Fruit fly (Drosophila melanogaster) whole organism, embryonic: Measurements from ENCODE around the gene CG31109.

Experiments used
- ATbp ChIP-seq: fragments of 200-800 bp; sonication (Bioruptor generic); optimal IDR thresholded peaks from 2 replicates; lab custom pipeline; 2017; ENCODE audit warnings: missing biosample characterization, mild to moderate bottlenecking, missing genetic modification characterization, missing genetic modification reagents
- Ada2b ChIP-seq: fragments of 200-800 bp; sonication (Bioruptor generic); IDR thresholded peaks from 2 replicates; pipeline ENCODE4 v1.3.6; 2022; ENCODE audit warnings: missing biosample characterization, missing genetic modification characterization
- Atf3 ChIP-seq: fragments of 200-800 bp; sonication (Bioruptor generic); optimal IDR thresholded peaks from 3 replicates; lab custom pipeline; 2016; ENCODE audit warnings: missing biosample characterization, missing genetic modification characterization
- Bdp1 ChIP-seq: fragments of 200-800 bp; sonication (Bioruptor generic); optimal IDR thresholded peaks from 3 replicates; lab custom pipeline; 2016; ENCODE audit warnings: missing biosample characterization, missing genetic modification characterization
- CG10147 ChIP-seq: fragments of 200-800 bp; sonication (Bioruptor generic); optimal IDR thresholded peaks from 2 replicates; lab custom pipeline; 2019; ENCODE audit warnings: missing biosample characterization, mild to moderate bottlenecking, missing genetic modification characterization, moderate library complexity
- CG1024 ChIP-seq: fragments of 200-800 bp; sonication (Bioruptor generic); IDR thresholded peaks from 2 replicates; pipeline ENCODE4 v1.3.6; 2022; ENCODE audit warnings: missing biosample characterization, missing genetic modification characterization
- CG14441 ChIP-seq: fragments of 200-800 bp; sonication (Bioruptor generic); IDR thresholded peaks from 2 replicates; pipeline ENCODE4 v1.3.6; 2022; ENCODE audit warnings: missing biosample characterization, missing genetic modification characterization
- CG15601 ChIP-seq: fragments of 200-800 bp; sonication (Bioruptor generic); optimal IDR thresholded peaks from 3 replicates; lab custom pipeline; 2019; ENCODE audit warnings: missing biosample characterization, mild to moderate bottlenecking, missing genetic modification characterization, moderate library complexity
- CG15696 ChIP-seq: fragments of 200-800 bp; sonication (Bioruptor generic); optimal IDR thresholded peaks from 2 replicates; lab custom pipeline; 2019; ENCODE audit warnings: missing biosample characterization, mild to moderate bottlenecking, missing genetic modification characterization, moderate library complexity
- CG1603 ChIP-seq: fragments of 200-800 bp; sonication (Bioruptor generic); optimal IDR thresholded peaks from 2 replicates; lab custom pipeline; 2019; ENCODE audit warnings: missing biosample characterization, mild to moderate bottlenecking, missing genetic modification characterization, moderate library complexity
- CG17359 ChIP-seq: fragments of 200-800 bp; sonication (Bioruptor generic); optimal IDR thresholded peaks from 3 replicates; lab custom pipeline; 2018; ENCODE audit warnings: missing biosample characterization, mild to moderate bottlenecking, missing genetic modification characterization, moderate library complexity
- CG18764 ChIP-seq: fragments of 200-800 bp; sonication (Bioruptor generic); optimal IDR thresholded peaks from 3 replicates; lab custom pipeline; 2016; ENCODE audit warnings: missing biosample characterization, missing genetic modification characterization
- CG2116 ChIP-seq: fragments of 200-800 bp; sonication (Bioruptor generic); optimal IDR thresholded peaks from 3 replicates; lab custom pipeline; 2018; ENCODE audit warnings: missing biosample characterization, mild to moderate bottlenecking, missing genetic modification characterization
- CG2889 ChIP-seq: fragments of 200-800 bp; sonication (Bioruptor generic); IDR thresholded peaks from 3 replicates; pipeline ENCODE4 v1.3.6; 2022; ENCODE audit warnings: missing biosample characterization, missing genetic modification characterization
- CG33213 ChIP-seq: fragments of 200-800 bp; sonication (Bioruptor generic); optimal IDR thresholded peaks from 3 replicates; lab custom pipeline; 2016; ENCODE audit warnings: missing biosample characterization, missing genetic modification characterization
- CG4282 ChIP-seq: fragments of 200-800 bp; sonication (Bioruptor generic); optimal IDR thresholded peaks from 2 replicates; lab custom pipeline; 2016; ENCODE audit warnings: missing biosample characterization, missing genetic modification characterization
- CG6654 ChIP-seq: fragments of 200-800 bp; sonication (Bioruptor generic); optimal IDR thresholded peaks from 2 replicates; lab custom pipeline; 2017; ENCODE audit warnings: missing biosample characterization, mild to moderate bottlenecking, missing genetic modification characterization
- CG8478 ChIP-seq: fragments of >200 bp; optimal IDR thresholded peaks from 2 replicates; lab custom pipeline; 2018
- CHES-1-like ChIP-seq: fragments of 200-800 bp; sonication (Bioruptor generic); optimal IDR thresholded peaks from 2 replicates; lab custom pipeline; 2016; ENCODE audit warnings: missing biosample characterization, missing genetic modification characterization
- CTCF ChIP-seq: fragments of 200-800 bp; sonication (Bioruptor generic); optimal IDR thresholded peaks from 2 replicates; lab custom pipeline; 2017; ENCODE audit warnings: missing biosample characterization, mild to moderate bottlenecking, missing genetic modification characterization, moderate library complexity
- Dll ChIP-seq: fragments of 200-800 bp; sonication (Bioruptor generic); IDR thresholded peaks from 4 replicates; pipeline ENCODE4 v1.3.6; 2022; ENCODE audit warnings: missing biosample characterization, missing genetic modification characterization; ENCODE audit not compliant: partially characterized antibody
- Hmr ChIP-seq: fragments of 200-800 bp; sonication (Bioruptor generic); optimal IDR thresholded peaks from 3 replicates; lab custom pipeline; 2017; ENCODE audit warnings: mild to moderate bottlenecking, missing biosample characterization, missing genetic modification reagents, missing genetic modification characterization
- MBD-R2 ChIP-seq: fragments of 200-800 bp; sonication (Bioruptor generic); IDR thresholded peaks from 2 replicates; pipeline ENCODE4 v1.3.6; 2022; ENCODE audit warnings: missing biosample characterization, missing genetic modification characterization
- NK7.1 ChIP-seq: fragments of 200-800 bp; sonication (Bioruptor generic); optimal IDR thresholded peaks from 3 replicates; lab custom pipeline; 2016; ENCODE audit warnings: missing biosample characterization, missing genetic modification characterization
- Sin3A ChIP-seq: fragments of >200 bp; optimal IDR thresholded peaks from 2 replicates; lab custom pipeline; 2018
- Ssrp ChIP-seq: fragments of 200-800 bp; sonication (Bioruptor generic); optimal IDR thresholded peaks from 2 replicates; lab custom pipeline; 2018; ENCODE audit warnings: missing biosample characterization, mild to moderate bottlenecking, missing genetic modification characterization, moderate library complexity
- ase ChIP-seq: fragments of 200-800 bp; sonication (Bioruptor generic); IDR thresholded peaks from 3 replicates; pipeline ENCODE4 v1.3.6; 2022; ENCODE audit warnings: missing biosample characterization, missing genetic modification characterization
- cato ChIP-seq: fragments of 200-800 bp; sonication (Bioruptor generic); optimal IDR thresholded peaks from 2 replicates; lab custom pipeline; 2016; ENCODE audit warnings: missing biosample characterization, missing genetic modification characterization, borderline replicate concordance
- cg ChIP-seq: fragments of 200-800 bp; sonication (Bioruptor generic); optimal IDR thresholded peaks from 3 replicates; lab custom pipeline; 2019; ENCODE audit warnings: missing biosample characterization, mild to moderate bottlenecking, missing genetic modification characterization, moderate library complexity
- ewg ChIP-seq: fragments of 200-800 bp; sonication (Bioruptor generic); optimal IDR thresholded peaks from 3 replicates; lab custom pipeline; 2017; ENCODE audit warnings: mild to moderate bottlenecking, missing biosample characterization, missing genetic modification reagents, missing genetic modification characterization
- fd102C ChIP-seq: fragments of 200-800 bp; sonication (Bioruptor generic); optimal IDR thresholded peaks from 2 replicates; lab custom pipeline; 2018; ENCODE audit warnings: missing biosample characterization, mild to moderate bottlenecking, missing genetic modification characterization, moderate library complexity
- ftz-f1 ChIP-seq: fragments of 200-800 bp; sonication (Bioruptor generic); optimal IDR thresholded peaks from 2 replicates; lab custom pipeline; 2016; ENCODE audit warnings: missing biosample characterization, missing genetic modification characterization
- jumu ChIP-seq: fragments of 200-800 bp; sonication (Bioruptor generic); optimal IDR thresholded peaks from 3 replicates; lab custom pipeline; 2016; ENCODE audit warnings: missing biosample characterization, missing genetic modification characterization
- knrl ChIP-seq: fragments of 200-800 bp; sonication (Bioruptor generic); IDR thresholded peaks from 3 replicates; pipeline ENCODE4 v1.3.6; 2022; ENCODE audit warnings: missing biosample characterization, missing genetic modification characterization; ENCODE audit not compliant: partially characterized antibody
- lilli ChIP-seq: fragments of 200-800 bp; sonication (Bioruptor generic); optimal IDR thresholded peaks from 3 replicates; lab custom pipeline; 2016; ENCODE audit warnings: missing biosample characterization, missing genetic modification characterization
- mld ChIP-seq: fragments of 200-800 bp; sonication (Bioruptor generic); IDR thresholded peaks from 3 replicates; pipeline ENCODE4 v1.3.6; 2022; ENCODE audit warnings: missing biosample characterization, missing genetic modification characterization; ENCODE audit not compliant: partially characterized antibody
- nerfin-1 ChIP-seq: fragments of 200-800 bp; sonication (Bioruptor generic); optimal IDR thresholded peaks from 3 replicates; lab custom pipeline; 2019; ENCODE audit warnings: missing biosample characterization, mild to moderate bottlenecking, missing genetic modification characterization, moderate library complexity
- nerfin-2 ChIP-seq: fragments of 200-800 bp; sonication (Bioruptor generic); IDR thresholded peaks from 2 replicates; pipeline ENCODE4 v1.3.6; 2022; ENCODE audit warnings: missing biosample characterization, missing genetic modification characterization; ENCODE audit not compliant: partially characterized antibody
- oc ChIP-seq: fragments of 200-800 bp; sonication (Bioruptor generic); optimal IDR thresholded peaks from 2 replicates; lab custom pipeline; 2018; ENCODE audit warnings: missing biosample characterization, mild to moderate bottlenecking, missing genetic modification characterization, moderate library complexity
- org-1 ChIP-seq: fragments of 200-800 bp; sonication (Bioruptor generic); optimal IDR thresholded peaks from 2 replicates; lab custom pipeline; 2017; ENCODE audit warnings: missing biosample characterization, missing genetic modification characterization
- pho ChIP-seq: fragments of 200-800 bp; sonication (Bioruptor generic); optimal IDR thresholded peaks from 2 replicates; lab custom pipeline; 2016; ENCODE audit warnings: missing biosample characterization, missing genetic modification characterization
- prd ChIP-seq, 3 experiments: fragments of >200 bp in 2 of 3; fragments of 200-800 bp in 1 of 3; sonication (Bioruptor generic) in 1 of 3; optimal IDR thresholded peaks in 2 of 3; IDR thresholded peaks in 1 of 3; 2 replicates in 2 of 3; 3 replicates in 1 of 3; pipeline versions ENCODE4 v1.3.6 to Lab custom; 2017 to 2022; ENCODE audit warnings: missing biosample characterization in 1 of 3, missing genetic modification characterization in 1 of 3
- pum ChIP-seq: fragments of 200-800 bp; sonication (Bioruptor generic); optimal IDR thresholded peaks from 2 replicates; lab custom pipeline; 2016; ENCODE audit warnings: missing biosample characterization, missing genetic modification characterization
- sim ChIP-seq: fragments of 200-800 bp; sonication (Bioruptor generic); IDR thresholded peaks from 2 replicates; pipeline ENCODE4 v1.3.6; 2022; ENCODE audit warnings: missing biosample characterization, missing genetic modification characterization
- slbo ChIP-seq: fragments of 200-800 bp; sonication (Bioruptor generic); IDR thresholded peaks from 2 replicates; pipeline ENCODE4 v1.3.6; 2022; ENCODE audit warnings: missing biosample characterization, missing genetic modification characterization
- so ChIP-seq: fragments of 200-800 bp; sonication (Bioruptor generic); IDR thresholded peaks from 3 replicates; pipeline ENCODE4 v1.3.6; 2022; ENCODE audit warnings: missing biosample characterization, missing genetic modification characterization
- sug ChIP-seq: fragments of 200-800 bp; optimal IDR thresholded peaks from 2 replicates; lab custom pipeline; 2019; ENCODE audit warnings: missing biosample characterization, mild to moderate bottlenecking, missing genetic modification characterization, moderate library complexity
- tgo ChIP-seq: fragments of 200-800 bp; sonication (Bioruptor generic); IDR thresholded peaks from 3 replicates; pipeline ENCODE4 v1.3.6; 2022; ENCODE audit warnings: missing biosample characterization, missing genetic modification characterization
- unc-4 ChIP-seq: fragments of 200-800 bp; sonication (Bioruptor generic); IDR thresholded peaks from 2 replicates; pipeline ENCODE4 v1.3.6; 2022; ENCODE audit warnings: missing biosample characterization, missing genetic modification characterization; ENCODE audit not compliant: partially characterized antibody
- wdn ChIP-seq: fragments of 200-800 bp; sonication (Bioruptor generic); IDR thresholded peaks from 2 replicates; pipeline ENCODE4 v1.3.6; 2022; ENCODE audit warnings: missing biosample characterization, missing genetic modification characterization
- zf30C ChIP-seq: fragments of 200-800 bp; sonication (Bioruptor generic); optimal IDR thresholded peaks from 3 replicates; lab custom pipeline; 2018; ENCODE audit warnings: missing biosample characterization, mild to moderate bottlenecking, missing genetic modification characterization

The CG31109 gene

DNA sequence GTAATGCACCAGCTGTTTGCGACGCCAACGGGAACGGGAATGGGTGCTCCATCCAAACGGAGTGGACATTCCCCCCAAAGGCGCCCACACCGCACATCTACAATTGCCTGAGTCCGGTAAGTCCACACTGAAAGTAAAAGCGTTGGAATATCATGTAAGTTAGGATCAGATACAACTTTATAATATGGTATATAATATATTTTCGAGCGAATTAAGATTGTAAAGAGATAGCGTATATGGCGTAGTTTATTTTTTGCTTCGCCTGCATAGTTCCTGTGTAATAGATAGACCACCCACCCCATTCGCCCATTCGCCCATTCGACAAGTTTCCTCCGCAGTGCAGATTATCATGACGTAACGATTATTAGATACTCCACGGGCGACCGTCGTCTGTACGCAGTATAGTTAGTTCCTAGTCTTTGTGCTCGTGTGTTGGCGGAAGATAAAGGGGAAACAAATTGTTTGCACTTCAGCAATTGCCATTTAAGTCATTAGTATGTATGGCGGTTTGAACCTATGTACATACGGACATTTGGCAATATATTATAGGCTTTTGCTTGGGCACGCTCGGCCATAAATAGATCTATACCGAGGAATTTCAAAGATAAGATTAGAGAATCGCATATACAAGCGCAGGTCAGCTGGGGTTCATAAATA, 2.9 kb downstream of the CG31109 start (continued):
- no peak for TF ChIP-seq CG2116
- no peak for TF ChIP-seq CG2889 (GFP tag; lab: Robert Waterston, UW)
- no peak for TF ChIP-seq CG17359 (tag; lab: Kevin White, UChicago)
- peak; percentile 16 for TF ChIP-seq zf30C
- TF ChIP-seq Hmr (GFP tag; lab: Kevin White, UChicago): peak; percentile 43
- peak; percentile 51; the same call in 1 of the 2 replicates for TF ChIP-seq slbo (GFP tag; lab: Robert Waterston, UW)
- TF ChIP-seq ftz-f1 (GFP tag; lab: Kevin White, UChicago): no peak
- TF ChIP-seq CG6654: no peak
- TF ChIP-seq oc (tag; lab: Kevin White, UChicago): no peak
- TF ChIP-seq MBD-R2 (GFP tag; lab: Robert Waterston, UW): no peak
- no peak for TF ChIP-seq Atf3 (GFP tag; lab: Kevin White, UChicago)
- TF ChIP-seq sug (tag; lab: Kevin White, UChicago): peak; percentile 3
- peak; percentile 20 for TF ChIP-seq CG1603 (tag; lab: Kevin White, UChicago)
- no peak for TF ChIP-seq CG10147
- no peak for TF ChIP-seq wdn (GFP tag; lab: Robert Waterston, UW)
- no peak for TF ChIP-seq fd102C (GFP tag; lab: Kevin White, UChicago)
- no peak for TF ChIP-seq cg (GFP tag; lab: Kevin White, UChicago)
- TF ChIP-seq pum (GFP tag; lab: Kevin White, UChicago): no peak
- no peak for TF ChIP-seq Bdp1
- no peak for TF ChIP-seq Sin3A (lab: Kevin White, UChicago)
- no peak for TF ChIP-seq CG15601
- no peak for TF ChIP-seq nerfin-2 (GFP tag; lab: Robert Waterston, UW)
- peak; percentile 3 for TF ChIP-seq lilli (GFP tag; lab: Kevin White, UChicago)
- no peak for TF ChIP-seq NK7.1 (GFP tag; lab: Kevin White, UChicago)
- no peak for TF ChIP-seq so (GFP tag; lab: Robert Waterston, UW)
- no peak for TF ChIP-seq ewg (GFP tag; lab: Kevin White, UChicago)
- no peak for TF ChIP-seq unc-4
- no peak for TF ChIP-seq Dll (GFP tag; lab: Robert Waterston, UW)
- TF ChIP-seq Ssrp (tag; lab: Kevin White, UChicago): no peak
- no peak for TF ChIP-seq sim (GFP tag; lab: Robert Waterston, UW)
- no peak for TF ChIP-seq prd (optimal IDR thresholded peaks at IDR 0.05; lab: Kevin White, UChicago)
- no peak for TF ChIP-seq prd (GFP tag; IDR thresholded peaks at IDR 0.05; lab: Robert Waterston, UW)
- TF ChIP-seq ase (GFP tag; lab: Robert Waterston, UW): no peak
- TF ChIP-seq CHES-1-like (GFP tag; lab: Kevin White, UChicago): no peak
- TF ChIP-seq Ada2b (GFP tag; lab: Robert Waterston, UW): 0 out of 2 replicates have a peak, but pooled peaks have one; percentile 7
- no peak for TF ChIP-seq CG4282 (GFP tag; lab: Kevin White, UChicago)
- TF ChIP-seq CG15696 (tag; lab: Kevin White, UChicago): no peak
- no peak for TF ChIP-seq cato
- TF ChIP-seq CG1024 (GFP tag; lab: Robert Waterston, UW): no peak
- TF ChIP-seq tgo (GFP tag; lab: Robert Waterston, UW): no peak
- TF ChIP-seq CG18764 (GFP tag; lab: Kevin White, UChicago): no peak
- no peak for TF ChIP-seq CG33213 (GFP tag; lab: Kevin White, UChicago)
- TF ChIP-seq CTCF (GFP tag; lab: Kevin White, UChicago): no peak
- no peak for TF ChIP-seq CG8478
- TF ChIP-seq mld (GFP tag; lab: Robert Waterston, UW): no peak
- no peak for TF ChIP-seq jumu (GFP tag; lab: Kevin White, UChicago)
- TF ChIP-seq knrl: no peak
- no peak for TF ChIP-seq nerfin-1
- peak; percentile 21 for TF ChIP-seq pho (GFP tag; lab: Kevin White, UChicago)
- TF ChIP-seq CG14441 (GFP tag; lab: Robert Waterston, UW): peak; percentile 44; the same call in 1 of the 2 replicates
- TF ChIP-seq org-1: no peak
- no peak for TF ChIP-seq ATbp
